Fruit fly (Drosophila melanogaster) whole organism, embryonic: Measurements from ENCODE around the gene Dph5.

Experiments used
- BtbVII ChIP-seq: fragments of 200-800 bp; sonication (Bioruptor generic); optimal IDR thresholded peaks from 3 replicates; lab custom pipeline; 2017; ENCODE audit warnings: missing biosample characterization, mild to moderate bottlenecking, missing genetic modification characterization
- CG10209 ChIP-seq: fragments of 200-800 bp; sonication (Bioruptor generic); optimal IDR thresholded peaks from 3 replicates; lab custom pipeline; 2017; ENCODE audit warnings: missing biosample characterization, mild to moderate bottlenecking, missing genetic modification characterization, missing genetic modification reagents
- CG11085 ChIP-seq: fragments of 200-800 bp; sonication (Bioruptor generic); IDR thresholded peaks from 2 replicates; pipeline ENCODE4 v1.3.6; 2022; ENCODE audit warnings: missing biosample characterization, missing genetic modification characterization
- CG11695 ChIP-seq: fragments of 200-800 bp; sonication (Bioruptor generic); IDR thresholded peaks from 3 replicates; pipeline ENCODE4 v1.3.6; 2022; ENCODE audit warnings: missing biosample characterization, missing genetic modification characterization
- CG12391 ChIP-seq: fragments of 200-800 bp; sonication (Bioruptor generic); optimal IDR thresholded peaks from 3 replicates; lab custom pipeline; 2018; ENCODE audit warnings: missing biosample characterization, mild to moderate bottlenecking, missing genetic modification characterization, moderate library complexity
- CG12769 ChIP-seq: fragments of 200-800 bp; sonication (Bioruptor generic); optimal IDR thresholded peaks from 2 replicates; lab custom pipeline; 2019; ENCODE audit warnings: missing biosample characterization, mild to moderate bottlenecking, missing genetic modification characterization, moderate library complexity
- CG13894 ChIP-seq: fragments of 200-800 bp; sonication (Bioruptor generic); optimal IDR thresholded peaks from 3 replicates; lab custom pipeline; 2018; ENCODE audit warnings: missing biosample characterization, mild to moderate bottlenecking, missing genetic modification characterization, moderate library complexity
- CG15011 ChIP-seq: fragments of 200-800 bp; sonication (Bioruptor generic); optimal IDR thresholded peaks from 3 replicates; lab custom pipeline; 2018; ENCODE audit warnings: missing biosample characterization, mild to moderate bottlenecking, missing genetic modification characterization
- CG15269 ChIP-seq: fragments of 200-800 bp; sonication (Bioruptor generic); optimal IDR thresholded peaks from 2 replicates; lab custom pipeline; 2018; ENCODE audit warnings: missing biosample characterization, mild to moderate bottlenecking, missing genetic modification characterization, moderate library complexity
- CG2120 ChIP-seq: fragments of 200-800 bp; sonication (Bioruptor generic); optimal IDR thresholded peaks from 3 replicates; lab custom pipeline; 2016; ENCODE audit warnings: missing biosample characterization, missing genetic modification characterization
- CG3407 ChIP-seq: fragments of 200-800 bp; sonication (Bioruptor generic); optimal IDR thresholded peaks from 2 replicates; lab custom pipeline; 2018; ENCODE audit warnings: missing biosample characterization, mild to moderate bottlenecking, missing genetic modification characterization
- CG7271 ChIP-seq: fragments of 200-800 bp; sonication (Bioruptor generic); optimal IDR thresholded peaks from 2 replicates; lab custom pipeline; 2018; ENCODE audit warnings: missing biosample characterization, mild to moderate bottlenecking, missing genetic modification characterization, moderate library complexity
- CG9797 ChIP-seq: fragments of 200-800 bp; sonication (Bioruptor generic); optimal IDR thresholded peaks from 3 replicates; lab custom pipeline; 2018; ENCODE audit warnings: missing biosample characterization, mild to moderate bottlenecking, missing genetic modification characterization
- CTCF ChIP-seq: fragments of 200-800 bp; sonication (Bioruptor generic); optimal IDR thresholded peaks from 2 replicates; lab custom pipeline; 2017; ENCODE audit warnings: missing biosample characterization, mild to moderate bottlenecking, missing genetic modification characterization, moderate library complexity
- D19B ChIP-seq: fragments of 200-800 bp; sonication (Bioruptor generic); optimal IDR thresholded peaks from 2 replicates; lab custom pipeline; 2017; ENCODE audit warnings: missing biosample characterization, mild to moderate bottlenecking, missing genetic modification characterization
- Dbx ChIP-seq: fragments of 200-800 bp; sonication (Bioruptor generic); IDR thresholded peaks from 3 replicates; pipeline ENCODE4 v1.3.6; 2022; ENCODE audit warnings: missing biosample characterization, missing genetic modification characterization
- Deaf1 ChIP-seq: fragments of 200-800 bp; optimal IDR thresholded peaks from 3 replicates; lab custom pipeline; 2019; ENCODE audit warnings: missing biosample characterization, mild to moderate bottlenecking, missing genetic modification characterization, moderate library complexity
- Dip2 ChIP-seq: fragments of 200-800 bp; sonication (Bioruptor generic); IDR thresholded peaks from 2 replicates; pipeline ENCODE4 v1.3.6; 2022; ENCODE audit warnings: missing biosample characterization, missing genetic modification characterization
- Eip74EF ChIP-seq, 2 experiments: fragments of 200-800 bp in 1 of 2; fragments of >200 bp in 1 of 2; sonication (Bioruptor generic) in 1 of 2; optimal IDR thresholded peaks; 2 replicates each; lab custom pipeline; 2017 to 2019; ENCODE audit warnings: missing biosample characterization in 2 of 2, missing genetic modification characterization in 2 of 2, mild to moderate bottlenecking in 1 of 2, moderate library complexity in 1 of 2
- Hr39 ChIP-seq: fragments of >200 bp; optimal IDR thresholded peaks from 2 replicates; lab custom pipeline; 2017
- Hr78 ChIP-seq, 2 experiments: fragments of 200-800 bp in 1 of 2; fragments of >200 bp in 1 of 2; sonication (Bioruptor generic) in 1 of 2; optimal IDR thresholded peaks; 2 replicates each; lab custom pipeline; 2017 to 2019; ENCODE audit warnings: missing biosample characterization in 2 of 2, missing genetic modification characterization in 2 of 2, mild to moderate bottlenecking in 1 of 2, moderate library complexity in 1 of 2
- Lpt ChIP-seq: fragments of >200 bp; optimal IDR thresholded peaks from 2 replicates; lab custom pipeline; 2018; ENCODE audit warnings: missing biosample characterization, missing genetic modification characterization
- MTF-1 ChIP-seq: fragments of 200-800 bp; sonication (Bioruptor generic); optimal IDR thresholded peaks from 2 replicates; lab custom pipeline; 2018; ENCODE audit warnings: missing biosample characterization, mild to moderate bottlenecking, missing genetic modification characterization, borderline replicate concordance
- Mad ChIP-seq: fragments of 200-800 bp; sonication (Bioruptor generic); optimal IDR thresholded peaks from 2 replicates; lab custom pipeline; 2016; ENCODE audit warnings: missing biosample characterization, missing genetic modification characterization
- Med ChIP-seq: fragments of 200-800 bp; sonication (Bioruptor generic); peaks from one replicate; lab custom pipeline; 2016; ENCODE audit warnings: missing biosample characterization, missing genetic modification characterization, mild to moderate bottlenecking, inconsistent platforms, moderate library complexity
- NfI ChIP-seq: fragments of 200-800 bp; sonication (Bioruptor generic); optimal IDR thresholded peaks from 3 replicates; lab custom pipeline; 2018; ENCODE audit warnings: missing biosample characterization, mild to moderate bottlenecking, missing genetic modification characterization, moderate library complexity
- Oli ChIP-seq: fragments of 200-800 bp; sonication (Bioruptor generic); optimal IDR thresholded peaks from 2 replicates; lab custom pipeline; 2018; ENCODE audit warnings: missing biosample characterization, mild to moderate bottlenecking, missing genetic modification characterization, moderate library complexity
- Poxn ChIP-seq: fragments of 200-800 bp; sonication (Bioruptor generic); IDR thresholded peaks from 2 replicates; pipeline ENCODE4 v1.3.6; 2022; ENCODE audit warnings: missing biosample characterization, missing genetic modification characterization
- Ravus ChIP-seq: fragments of 200-800 bp; sonication (Bioruptor generic); IDR thresholded peaks from 2 replicates; pipeline ENCODE4 v1.3.6; 2022; ENCODE audit warnings: missing biosample characterization, missing genetic modification characterization
- ara ChIP-seq: fragments of 200-800 bp; sonication (Bioruptor generic); IDR thresholded peaks from 2 replicates; pipeline ENCODE4 v1.3.6; 2022; ENCODE audit warnings: missing biosample characterization, missing genetic modification characterization
- chinmo ChIP-seq: fragments of 200-800 bp; sonication (Bioruptor generic); IDR thresholded peaks from 4 replicates; pipeline ENCODE4 v1.3.6; 2022; ENCODE audit warnings: missing biosample characterization, missing genetic modification characterization; ENCODE audit not compliant: partially characterized antibody
- ci ChIP-seq: fragments of 200-800 bp; sonication (Bioruptor generic); IDR thresholded peaks from 3 replicates; pipeline ENCODE4 v1.3.6; 2022; ENCODE audit warnings: missing biosample characterization, missing genetic modification characterization
- dan ChIP-seq: fragments of 200-800 bp; sonication (Bioruptor generic); IDR thresholded peaks from 2 replicates; pipeline ENCODE4 v1.3.6; 2022; ENCODE audit warnings: missing biosample characterization, missing genetic modification characterization
- exex ChIP-seq: fragments of 200-800 bp; sonication (Bioruptor generic); optimal IDR thresholded peaks from 4 replicates; lab custom pipeline; 2018; ENCODE audit warnings: missing biosample characterization, mild to moderate bottlenecking, missing genetic modification characterization, moderate library complexity
- prd ChIP-seq, 3 experiments: fragments of >200 bp in 2 of 3; fragments of 200-800 bp in 1 of 3; sonication (Bioruptor generic) in 1 of 3; optimal IDR thresholded peaks in 2 of 3; IDR thresholded peaks in 1 of 3; 2 replicates in 2 of 3; 3 replicates in 1 of 3; pipeline versions ENCODE4 v1.3.6 to Lab custom; 2017 to 2022; ENCODE audit warnings: missing biosample characterization in 1 of 3, missing genetic modification characterization in 1 of 3
- schlank ChIP-seq: fragments of 200-800 bp; sonication (Bioruptor generic); optimal IDR thresholded peaks from 2 replicates; lab custom pipeline; 2018; ENCODE audit warnings: missing biosample characterization, mild to moderate bottlenecking, missing genetic modification characterization
- sens ChIP-seq: fragments of 200-800 bp; sonication (Bioruptor generic); peaks from one replicate; lab custom pipeline; 2016; ENCODE audit warnings: missing biosample characterization, missing genetic modification characterization
- trem ChIP-seq: fragments of 200-800 bp; optimal IDR thresholded peaks from 3 replicates; lab custom pipeline; 2019; ENCODE audit warnings: missing biosample characterization, mild to moderate bottlenecking, missing genetic modification characterization, moderate library complexity
- ttk ChIP-seq: fragments of 200-800 bp; sonication (Bioruptor generic); IDR thresholded peaks from 2 replicates; pipeline ENCODE4 v2.1.2; 2022; ENCODE audit warnings: missing biosample characterization, missing genetic modification characterization
- unpg ChIP-seq: fragments of 200-800 bp; sonication (Bioruptor generic); optimal IDR thresholded peaks from 3 replicates; lab custom pipeline; 2018; ENCODE audit warnings: missing biosample characterization, mild to moderate bottlenecking, missing genetic modification characterization, moderate library complexity

Gene Dph5

DNA sequence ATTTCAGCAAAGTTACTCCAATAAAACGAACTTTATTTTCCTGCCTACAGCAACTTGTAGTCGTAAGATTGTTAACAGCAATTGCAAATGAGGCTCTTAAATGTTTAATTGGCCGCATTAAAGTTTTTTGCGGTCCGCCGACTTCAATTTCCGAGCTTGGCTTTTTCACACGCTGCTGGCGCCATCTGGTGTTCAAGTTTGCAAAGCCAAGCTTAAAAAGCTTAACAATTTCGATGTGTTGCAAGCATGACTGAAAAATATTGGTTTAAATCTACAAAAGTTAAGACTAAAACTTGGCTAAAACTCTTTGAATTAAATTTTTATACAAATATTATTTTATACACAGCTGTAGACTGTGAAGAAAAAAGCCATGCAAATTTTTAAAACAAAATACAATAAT lies 18.3 kb downstream of the Dph5 start:
- TF ChIP-seq CTCF (GFP tag; lab: Kevin White, UChicago) (peak; percentile 90), Dip2 (GFP tag; lab: Robert Waterston, UW) (peak; percentile 84), CG10209 (GFP tag; lab: Kevin White, UChicago) (no peak), schlank (tag; lab: Kevin White, UChicago) (no peak), trem (tag; lab: Kevin White, UChicago) (no peak), sens (GFP tag; lab: Kevin White, UChicago) (peak; percentile 38)
- TF ChIP-seq, all 482 proteins: peak for 3

DNA sequence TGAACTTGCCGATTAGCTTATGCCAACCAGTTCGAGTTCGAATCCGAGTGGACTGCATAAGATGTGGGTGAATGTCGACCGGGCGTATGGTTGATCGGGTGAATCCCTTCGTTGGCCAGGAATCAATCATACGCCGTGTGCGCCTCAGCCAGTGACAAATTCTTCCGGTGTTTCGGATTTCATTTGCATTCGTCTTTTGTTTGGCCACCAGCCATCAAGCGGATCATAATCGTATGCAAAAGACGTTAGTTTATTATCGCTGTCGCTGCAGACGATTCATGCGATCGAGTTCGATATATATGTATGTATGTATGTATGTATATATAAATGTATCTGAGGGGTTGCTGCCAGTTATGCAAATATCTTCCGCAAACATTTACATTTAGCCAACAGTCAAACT lies 18.9 kb downstream of the Dph5 start:
- no peak for TF ChIP-seq CG12391
- peak in 1 of 2 experiments; percentile 90 for TF ChIP-seq Eip74EF (GFP tag; optimal IDR thresholded peaks at IDR 0.05; lab: Kevin White, UChicago)
- TF ChIP-seq chinmo (GFP tag; lab: Robert Waterston, UW) = peak; percentile 90

DNA sequence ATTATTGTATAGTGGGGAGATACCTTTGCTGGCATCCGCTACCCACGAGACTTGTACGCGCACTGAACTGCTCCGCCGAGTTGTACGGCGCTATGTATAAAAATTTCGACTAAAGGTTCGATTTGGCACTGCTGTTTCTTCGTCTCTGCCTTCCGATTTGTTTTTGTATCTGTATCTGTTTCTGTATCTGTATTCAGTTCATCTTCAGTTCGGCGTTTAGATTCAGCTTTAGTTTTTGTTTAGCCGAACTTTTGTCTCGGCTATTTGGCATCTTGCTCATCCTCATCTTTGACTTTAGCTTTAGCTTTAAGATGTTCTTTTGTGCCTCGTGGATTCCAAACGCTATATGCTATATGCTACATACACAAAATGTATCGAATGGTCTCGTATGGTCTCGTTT lies 20.5 kb downstream of the Dph5 start, which contains the start of gene sit:
Gene sit, minus strand, starts transcription at position 71 of the 400 bp plus-strand sequence.
- TF ChIP-seq MTF-1 (GFP tag; lab: Kevin White, UChicago) (no peak), CG11695 (no peak), ttk (no peak), D19B (GFP tag; lab: Kevin White, UChicago) (no peak), chinmo (GFP tag; lab: Robert Waterston, UW) (0 out of 4 replicates have a peak, but pooled peaks have one; percentile 58), dan (GFP tag; lab: Robert Waterston, UW) (no peak), CG15011 (GFP tag; lab: Kevin White, UChicago) (no peak), Hr39 (lab: Kevin White, UChicago) (no peak), BtbVII (GFP tag; lab: Kevin White, UChicago) (no peak), Mad (no peak), CG11085 (GFP tag; lab: Robert Waterston, UW) (no peak), CG13894 (tag; lab: Kevin White, UChicago) (peak; percentile 98), Deaf1 (tag; lab: Kevin White, UChicago) (peak; percentile 22), CG15269 (tag; lab: Kevin White, UChicago) (peak; percentile 7), CG3407 (GFP tag; lab: Kevin White, UChicago) (no peak), Hr78 (GFP tag; optimal IDR thresholded peaks at IDR 0.05; lab: Kevin White, UChicago) (no peak), CG9797 (GFP tag; lab: Kevin White, UChicago) (no peak), Oli (no peak)

DNA sequence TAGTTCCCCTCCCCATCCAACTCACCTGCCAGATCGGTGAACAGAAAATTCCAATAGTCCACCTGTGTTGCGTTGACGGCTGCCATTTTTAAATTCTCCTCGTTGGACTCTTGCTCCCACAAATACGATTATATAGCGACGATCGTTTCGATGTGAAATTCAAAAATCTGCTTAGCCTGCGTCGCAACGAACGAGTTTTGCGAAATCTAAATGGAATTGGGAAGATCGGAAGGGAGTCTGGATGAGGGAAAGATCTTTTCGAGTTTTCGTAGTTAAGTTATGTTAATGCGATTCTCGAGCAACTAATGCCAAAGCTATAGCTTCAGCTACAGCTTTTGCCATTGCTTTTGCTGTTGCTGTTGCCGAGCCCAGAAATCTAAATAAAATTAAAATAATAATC lies 22.8 kb downstream of the Dph5 start:
- TF ChIP-seq Lpt (GFP tag; lab: Kevin White, UChicago) = no peak
- no peak for TF ChIP-seq Dbx (GFP tag; lab: Robert Waterston, UW)
- no peak for TF ChIP-seq NfI (GFP tag; lab: Kevin White, UChicago)
- no peak for TF ChIP-seq CG2120
- TF ChIP-seq CG7271 (tag; lab: Kevin White, UChicago) = no peak
- no peak for TF ChIP-seq ara
- no peak for TF ChIP-seq unpg
- TF ChIP-seq exex = no peak
- TF ChIP-seq CG12769 = peak; percentile 59
- TF ChIP-seq Ravus (GFP tag; lab: Robert Waterston, UW) = no peak
- TF ChIP-seq prd (optimal IDR thresholded peaks at IDR 0.05; lab: Kevin White, UChicago) = no peak
- TF ChIP-seq prd (GFP tag; IDR thresholded peaks at IDR 0.05; lab: Robert Waterston, UW) = no peak
- no peak for TF ChIP-seq CG15269 (tag; lab: Kevin White, UChicago)
- TF ChIP-seq Poxn (GFP tag; lab: Robert Waterston, UW) = no peak
- TF ChIP-seq ci (GFP tag; lab: Robert Waterston, UW) = no peak
- peak; percentile 0 for TF ChIP-seq Med (GFP tag; lab: Kevin White, UChicago)
- peak; percentile 98 for TF ChIP-seq CG13894 (tag; lab: Kevin White, UChicago)
